Fruit fly (Drosophila melanogaster) whole organism, adult: ENCODE measurements around the gene CG13313.

ENCODE experiments used
- CG11617 ChIP-seq: fragments of 200-800 bp; sonication (Bioruptor generic); optimal IDR thresholded peaks from 2 replicates; lab custom pipeline; 2017; ENCODE audit warnings: mild to moderate bottlenecking, missing biosample characterization, missing genetic modification reagents, missing genetic modification characterization
- CG12768 ChIP-seq: fragments of 200-800 bp; sonication (Bioruptor generic); optimal IDR thresholded peaks from 2 replicates; lab custom pipeline; 2017; ENCODE audit warnings: missing biosample characterization, missing genetic modification characterization, mild to moderate bottlenecking, moderate library complexity, missing genetic modification reagents
- CG14711 ChIP-seq: fragments of 200-800 bp; sonication (Bioruptor generic); optimal IDR thresholded peaks from 2 replicates; lab custom pipeline; 2018; ENCODE audit warnings: missing biosample characterization, mild to moderate bottlenecking, missing genetic modification characterization, moderate library complexity
- CG1620 ChIP-seq: fragments of 200-800 bp; sonication (Bioruptor generic); optimal IDR thresholded peaks from 2 replicates; lab custom pipeline; 2016; ENCODE audit warnings: missing biosample characterization, missing genetic modification characterization
- CG33017 ChIP-seq: fragments of 200-800 bp; sonication (Bioruptor generic); optimal IDR thresholded peaks from 2 replicates; lab custom pipeline; 2018; ENCODE audit warnings: missing biosample characterization, mild to moderate bottlenecking, missing genetic modification characterization, moderate library complexity
- CG5204 ChIP-seq: fragments of 200-800 bp; sonication (Bioruptor generic); optimal IDR thresholded peaks from 2 replicates; lab custom pipeline; 2016; ENCODE audit warnings: missing biosample characterization, missing genetic modification characterization
- CG7045 ChIP-seq: fragments of 200-800 bp; sonication (Bioruptor generic); optimal IDR thresholded peaks from 2 replicates; lab custom pipeline; 2017; ENCODE audit warnings: missing biosample characterization, mild to moderate bottlenecking, missing genetic modification characterization
- CG7101 ChIP-seq: fragments of 200-800 bp; sonication (Bioruptor generic); optimal IDR thresholded peaks from 2 replicates; lab custom pipeline; 2018; ENCODE audit warnings: missing biosample characterization, mild to moderate bottlenecking, missing genetic modification characterization, moderate library complexity
- Clk ChIP-seq: fragments of 200-800 bp; sonication (Bioruptor generic); optimal IDR thresholded peaks from 2 replicates; lab custom pipeline; 2017; ENCODE audit warnings: missing biosample characterization, missing genetic modification characterization
- Crg-1 ChIP-seq: fragments of 200-800 bp; sonication (Bioruptor generic); optimal IDR thresholded peaks from 2 replicates; lab custom pipeline; 2016; ENCODE audit warnings: missing biosample characterization, missing genetic modification characterization
- Hr96 ChIP-seq: fragments of 200-800 bp; sonication (Bioruptor generic); optimal IDR thresholded peaks from 2 replicates; lab custom pipeline; 2016; ENCODE audit warnings: missing biosample characterization, missing genetic modification characterization
- Mnt ChIP-seq: fragments of 200-800 bp; sonication (Bioruptor generic); optimal IDR thresholded peaks from 2 replicates; lab custom pipeline; 2016; ENCODE audit warnings: missing biosample characterization, mild to moderate bottlenecking, missing genetic modification characterization
- bab1 ChIP-seq: fragments of 200-800 bp; sonication (Bioruptor generic); optimal IDR thresholded peaks from 3 replicates; lab custom pipeline; 2019; ENCODE audit warnings: missing biosample characterization, mild to moderate bottlenecking, missing genetic modification characterization, moderate library complexity
- cic ChIP-seq: fragments of 200-800 bp; sonication (Bioruptor generic); optimal IDR thresholded peaks from 2 replicates; lab custom pipeline; 2017; ENCODE audit warnings: missing biosample characterization, mild to moderate bottlenecking, missing genetic modification characterization, moderate library complexity
- cnc ChIP-seq, 2 experiments: fragments of >200 bp; optimal IDR thresholded peaks; 2 replicates each; lab custom pipeline; 2017
- kay ChIP-seq: fragments of 200-800 bp; sonication (Bioruptor generic); peaks from one replicate; lab custom pipeline; 2016; ENCODE audit warnings: missing biosample characterization, missing genetic modification characterization, borderline replicate concordance
- ovo ChIP-seq: fragments of 200-800 bp; sonication (Bioruptor generic); optimal IDR thresholded peaks from 2 replicates; lab custom pipeline; 2016; ENCODE audit warnings: missing biosample characterization, missing genetic modification characterization
- pad ChIP-seq: fragments of 200-800 bp; sonication (Bioruptor generic); optimal IDR thresholded peaks from 3 replicates; lab custom pipeline; 2017; ENCODE audit warnings: missing biosample characterization, missing genetic modification characterization, mild to moderate bottlenecking, moderate library complexity, missing genetic modification reagents
- tj ChIP-seq: fragments of 200-800 bp; sonication (Bioruptor generic); optimal IDR thresholded peaks from 3 replicates; lab custom pipeline; 2017; ENCODE audit warnings: missing biosample characterization, mild to moderate bottlenecking, missing genetic modification characterization, moderate library complexity
- toe ChIP-seq: fragments of 200-800 bp; sonication (Bioruptor generic); optimal IDR thresholded peaks from 2 replicates; lab custom pipeline; 2016; ENCODE audit warnings: missing biosample characterization, missing genetic modification characterization

CG13313 gene

DNA sequence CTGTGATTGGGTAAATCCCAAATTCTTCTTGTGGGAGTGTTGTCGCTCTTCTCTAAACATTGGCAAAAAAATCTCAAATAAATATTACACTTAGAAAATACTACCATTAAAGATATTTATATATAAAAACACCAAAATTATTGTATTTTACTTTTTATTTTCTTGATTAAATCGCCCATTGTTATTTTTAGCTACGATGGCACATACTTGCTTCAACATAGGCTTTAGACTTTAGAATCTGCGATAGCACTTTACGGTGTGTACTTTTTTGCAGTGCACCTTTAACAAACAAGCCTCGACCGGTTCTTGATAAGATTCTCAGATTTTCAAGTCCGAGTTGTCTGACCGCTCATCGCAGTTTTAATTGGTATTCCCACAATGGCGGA, 4.0 kb upstream of the CG13313 start, which contains the start of gene GNBP3:
Gene GNBP3 (plus strand): TSS at position 374 of the 386 bp plus-strand sequence.
- TF ChIP-seq toe (no peak), Mnt (GFP tag; lab: Kevin White, UChicago) (no peak), CG33017 (tag; lab: Kevin White, UChicago) (peak; percentile 76), CG11617 (no peak), Clk (peak; percentile 20), CG14711 (peak; percentile 43), CG5204 (no peak), Crg-1 (no peak), cic (peak; percentile 10), cnc (optimal IDR thresholded peaks at IDR 0.05; lab: Kevin White, UChicago) (no peak), CG7101 (tag; lab: Kevin White, UChicago) (peak; percentile 62), CG7045 (GFP tag; lab: Kevin White, UChicago) (peak; percentile 44), kay (GFP tag; lab: Kevin White, UChicago) (peak; percentile 90), CG1620 (GFP tag; lab: Kevin White, UChicago) (no peak), bab1 (no peak), tj (GFP tag; lab: Kevin White, UChicago) (no peak), ovo (GFP tag; lab: Kevin White, UChicago) (no peak), pad (GFP tag; lab: Kevin White, UChicago) (no peak), CG12768 (peak; percentile 71), Hr96 (no peak)

DNA sequence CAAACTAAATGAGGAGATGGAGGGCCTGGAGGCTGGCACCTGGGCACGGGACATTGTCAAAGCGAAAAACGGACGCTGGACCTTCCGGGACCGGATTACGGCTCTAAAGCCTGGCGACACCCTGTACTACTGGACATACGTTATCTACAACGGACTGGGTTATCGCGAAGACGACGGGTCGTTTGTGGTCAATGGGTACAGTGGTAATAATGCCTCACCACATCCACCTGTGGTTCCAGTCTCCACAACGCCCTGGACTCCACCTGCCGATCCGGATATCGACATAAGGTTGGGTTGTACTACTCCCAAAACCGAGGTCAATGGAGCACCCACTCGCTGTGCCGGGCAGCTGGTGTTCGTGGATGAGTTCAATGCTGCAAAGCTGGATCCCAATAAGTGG, 3.5 kb upstream of the CG13313 start:
- no peak for TF ChIP-seq cic
- no peak for TF ChIP-seq CG1620 (GFP tag; lab: Kevin White, UChicago)

DNA sequence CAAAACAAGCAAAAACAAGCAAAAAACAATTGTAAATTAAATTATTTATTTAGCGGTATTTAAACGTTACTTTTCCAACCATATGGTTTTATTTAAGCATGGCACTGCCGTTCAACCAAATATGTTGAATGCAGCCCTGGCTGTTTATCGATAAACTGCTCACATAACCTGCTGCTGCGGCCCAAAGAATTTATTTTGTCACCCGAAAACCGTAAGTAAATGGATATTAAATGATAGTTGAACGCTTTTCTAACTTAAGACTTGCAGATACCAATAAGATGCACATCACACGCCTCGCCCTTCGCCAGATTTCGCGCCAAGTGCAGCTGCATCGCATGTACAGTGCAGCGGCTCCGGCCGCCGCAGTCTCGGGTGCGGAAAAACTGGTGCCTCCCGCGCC, 2.0 kb upstream of the CG13313 start, which contains the start of gene mRpL12:
Gene mRpL12 (plus strand): TSS at position 123 of the 400 bp plus-strand sequence.
- TF ChIP-seq pad (GFP tag; lab: Kevin White, UChicago) (no peak), kay (GFP tag; lab: Kevin White, UChicago) (peak; percentile 4), Mnt (GFP tag; lab: Kevin White, UChicago) (peak; percentile 4), cnc (optimal IDR thresholded peaks at IDR 0.05; lab: Kevin White, UChicago) (no peak), CG1620 (GFP tag; lab: Kevin White, UChicago) (no peak), Crg-1 (no peak)

DNA sequence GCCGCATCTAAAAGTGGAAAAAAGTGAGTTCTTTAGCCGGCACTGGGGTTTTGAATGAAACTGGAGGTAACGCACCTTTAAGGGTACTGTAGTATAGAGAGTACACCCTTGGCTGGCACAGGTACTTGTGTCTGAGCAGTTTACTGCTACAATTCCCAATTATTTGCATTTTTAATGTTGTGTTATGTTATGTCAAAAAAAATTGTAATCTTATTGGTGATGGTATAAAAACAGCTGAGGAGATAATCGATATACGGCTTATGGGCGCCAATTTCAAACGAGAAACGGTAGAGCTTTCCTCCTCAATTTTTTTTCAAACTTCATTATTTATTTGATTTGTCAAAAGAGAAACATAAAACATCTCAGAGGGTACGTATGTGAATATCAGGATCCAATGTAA, 5.8 kb downstream of the CG13313 start, which contains the start of gene ValRS-m:
Gene ValRS-m (minus strand): TSS at position 312 of the 400 bp plus-strand sequence.
- TF ChIP-seq CG7045 (GFP tag; lab: Kevin White, UChicago) = no peak
- no peak for TF ChIP-seq pad (GFP tag; lab: Kevin White, UChicago)
- no peak for TF ChIP-seq CG12768
- no peak for TF ChIP-seq kay (GFP tag; lab: Kevin White, UChicago)
- no peak for TF ChIP-seq ovo (GFP tag; lab: Kevin White, UChicago)
- no peak for TF ChIP-seq toe
- TF ChIP-seq tj (GFP tag; lab: Kevin White, UChicago) = no peak
- TF ChIP-seq CG1620 (GFP tag; lab: Kevin White, UChicago) = no peak
- no peak for TF ChIP-seq Clk
- TF ChIP-seq CG11617 = no peak
- no peak for TF ChIP-seq cic
- TF ChIP-seq cnc (optimal IDR thresholded peaks at IDR 0.05; lab: Kevin White, UChicago) = no peak
- TF ChIP-seq Crg-1 = no peak
- TF ChIP-seq CG14711 = no peak
- no peak for TF ChIP-seq Mnt (GFP tag; lab: Kevin White, UChicago)
- TF ChIP-seq bab1 = no peak
- no peak for TF ChIP-seq CG7101 (tag; lab: Kevin White, UChicago)
- no peak for TF ChIP-seq CG5204
- TF ChIP-seq Hr96 = no peak
- TF ChIP-seq CG33017 (tag; lab: Kevin White, UChicago) = no peak

DNA sequence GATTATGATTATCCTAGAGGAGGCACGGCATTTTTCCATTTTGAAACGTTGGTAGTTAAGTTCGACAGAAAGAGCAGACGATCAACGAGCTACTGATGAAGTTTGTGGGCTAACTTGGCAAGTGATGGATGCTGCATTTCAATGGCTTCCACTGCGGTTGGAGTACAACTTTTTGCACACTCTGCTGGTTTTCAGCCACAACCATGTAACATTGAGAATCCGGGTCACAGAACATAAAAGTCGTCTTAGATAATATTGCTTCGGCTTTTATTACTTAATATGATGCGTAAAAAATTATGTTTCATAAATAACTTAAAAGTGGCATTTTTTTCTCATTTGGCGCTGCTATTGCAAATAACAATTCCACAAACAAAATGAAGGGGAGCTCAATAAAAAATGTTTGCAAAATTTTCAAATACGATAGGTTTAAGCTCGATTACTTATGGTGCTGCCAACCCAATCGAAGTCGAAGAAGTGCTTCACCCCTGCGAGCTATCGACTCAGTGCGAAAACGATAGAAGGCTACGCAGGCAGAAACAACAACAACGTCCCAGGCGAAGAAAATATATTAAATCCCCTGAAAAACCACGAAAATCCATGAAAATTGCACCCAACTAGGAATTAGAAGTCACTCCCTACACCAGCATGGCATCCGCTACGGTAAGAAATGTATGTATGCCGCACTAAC, 7.8 kb downstream of the CG13313 start, which contains the start of the genes CG5653 and CG5021:
Gene CG5653 (minus strand): TSS at position 51 of the 688 bp plus-strand sequence.
Gene CG5021 (plus strand): TSS at position 506 of the 688 bp plus-strand sequence.
- no peak for TF ChIP-seq Mnt (GFP tag; lab: Kevin White, UChicago)
- no peak for TF ChIP-seq ovo (GFP tag; lab: Kevin White, UChicago)
- peak; percentile 30 for TF ChIP-seq bab1
- TF ChIP-seq pad (GFP tag; lab: Kevin White, UChicago) = no peak

DNA sequence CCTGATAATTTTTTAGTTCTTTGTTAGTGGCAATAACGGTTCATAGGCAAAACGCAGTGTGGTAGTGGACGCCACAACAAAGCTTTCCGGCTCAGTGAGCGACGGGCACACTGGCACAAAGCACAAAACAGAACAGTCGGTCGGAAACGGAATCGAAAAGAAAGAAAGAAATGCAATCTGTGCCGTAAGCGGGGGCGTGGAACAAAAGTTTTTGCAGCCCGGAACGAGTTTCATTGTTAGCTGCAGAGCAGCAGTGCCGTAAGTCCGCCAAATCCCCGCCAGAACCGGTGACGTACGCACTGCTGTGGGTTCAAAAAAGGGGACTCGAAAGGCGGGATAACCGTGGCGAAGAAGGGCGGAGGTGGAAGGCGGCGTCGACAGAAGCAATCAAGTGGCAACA, 9.8 kb downstream of the CG13313 start, which contains the start of gene CG5026:
Gene CG5026 (plus strand): TSS at position 92 of the 400 bp plus-strand sequence.
- TF ChIP-seq CG33017 (tag; lab: Kevin White, UChicago) (no peak), tj (GFP tag; lab: Kevin White, UChicago) (no peak), ovo (GFP tag; lab: Kevin White, UChicago) (peak; percentile 75), Crg-1 (no peak), Mnt (GFP tag; lab: Kevin White, UChicago) (peak; percentile 36), pad (GFP tag; lab: Kevin White, UChicago) (peak; percentile 19), Hr96 (no peak), kay (GFP tag; lab: Kevin White, UChicago) (no peak), cnc (optimal IDR thresholded peaks at IDR 0.05; lab: Kevin White, UChicago) (no peak), CG7045 (GFP tag; lab: Kevin White, UChicago) (no peak), CG7101 (tag; lab: Kevin White, UChicago) (peak; percentile 35), CG12768 (peak; percentile 13), CG1620 (GFP tag; lab: Kevin White, UChicago) (no peak), toe (no peak), Clk (no peak), bab1 (peak; percentile 69), CG11617 (peak; percentile 41), CG14711 (peak; percentile 51), cic (peak; percentile 53), CG5204 (no peak)
